Fruit fly (Drosophila melanogaster) whole organism, wandering third instar larva: ENCODE results near the gene Inx3.

Experiments
- Abd-B ChIP-seq: fragments of >200 bp; optimal IDR thresholded peaks from 2 replicates; lab custom pipeline; 2017; ENCODE audit warnings: missing biosample characterization, missing genetic modification characterization
- CrebA ChIP-seq: fragments of 200-800 bp; sonication (Bioruptor generic); optimal IDR thresholded peaks from 2 replicates; lab custom pipeline; 2016; ENCODE audit warnings: missing biosample characterization, mild to moderate bottlenecking, missing genetic modification characterization, borderline replicate concordance
- Dfd ChIP-seq: fragments of >200 bp; optimal IDR thresholded peaks from 2 replicates; lab custom pipeline; 2017; ENCODE audit warnings: missing biosample characterization, missing genetic modification characterization
- Dif ChIP-seq: fragments of 200-275, 200-300 bp; sonication (Bioruptor generic); optimal IDR thresholded peaks from 2 replicates; lab custom pipeline; 2018; ENCODE audit warnings: missing biosample characterization, missing genetic modification characterization; ENCODE audit not compliant: partially characterized antibody
- HLH106 ChIP-seq: fragments of 200-800 bp; optimal IDR thresholded peaks from 3 replicates; lab custom pipeline; 2019; ENCODE audit warnings: missing biosample characterization, mild to moderate bottlenecking, missing genetic modification characterization, moderate library complexity
- Hnf4 ChIP-seq: fragments of 200-800 bp; sonication (Bioruptor generic); optimal IDR thresholded peaks from 2 replicates; lab custom pipeline; 2016; ENCODE audit warnings: missing biosample characterization, mild to moderate bottlenecking, missing genetic modification characterization
- Hr78 ChIP-seq: fragments of >200 bp; optimal IDR thresholded peaks from 2 replicates; lab custom pipeline; 2017; ENCODE audit warnings: missing biosample characterization, missing genetic modification characterization
- Mio ChIP-seq: sonication (Bioruptor generic); optimal IDR thresholded peaks from 2 replicates; lab custom pipeline; 2016; ENCODE audit warnings: missing biosample characterization, missing genetic modification characterization
- Myc ChIP-seq: fragments of >200 bp; optimal IDR thresholded peaks from 2 replicates; lab custom pipeline; 2017
- N ChIP-seq: fragments of >200 bp; optimal IDR thresholded peaks from 2 replicates; lab custom pipeline; 2018; ENCODE audit warnings: missing biosample characterization, missing external identifiers, missing genetic modification characterization
- OdsH ChIP-seq: fragments of 200-800 bp; sonication (Bioruptor generic); optimal IDR thresholded peaks from 2 replicates; lab custom pipeline; 2016; ENCODE audit warnings: missing biosample characterization, mild to moderate bottlenecking, missing genetic modification characterization
- Vsx2 ChIP-seq: fragments of 200-300, 225-300 bp; sonication (Bioruptor generic); optimal IDR thresholded peaks from 2 replicates; lab custom pipeline; 2018; ENCODE audit warnings: missing biosample characterization, missing genetic modification characterization; ENCODE audit not compliant: partially characterized antibody
- brk ChIP-seq: fragments of 200-800 bp; sonication (Bioruptor generic); optimal IDR thresholded peaks from 2 replicates; lab custom pipeline; 2016; ENCODE audit warnings: missing biosample characterization, mild to moderate bottlenecking, missing genetic modification characterization
- dmrt93B ChIP-seq: fragments of 200-800 bp; sonication (Bioruptor generic); optimal IDR thresholded peaks from 2 replicates; lab custom pipeline; 2018; ENCODE audit warnings: missing biosample characterization, mild to moderate bottlenecking, missing genetic modification characterization
- foxo ChIP-seq, 2 experiments: fragments of 200-800 bp; sonication (Bioruptor generic); optimal IDR thresholded peaks; 2 replicates in 1 of 2; 3 replicates in 1 of 2; lab custom pipeline; 2016 to 2017; ENCODE audit warnings: missing biosample characterization in 2 of 2, missing genetic modification characterization in 2 of 2
- fru ChIP-seq: fragments of 200-800 bp; sonication (Bioruptor generic); optimal IDR thresholded peaks from 3 replicates; lab custom pipeline; 2016; ENCODE audit warnings: missing biosample characterization, mild to moderate bottlenecking, missing genetic modification characterization
- h ChIP-seq: fragments of 200-800 bp; sonication (Bioruptor generic); optimal IDR thresholded peaks from 3 replicates; lab custom pipeline; 2016; ENCODE audit warnings: missing biosample characterization, mild to moderate bottlenecking, missing genetic modification characterization
- jim ChIP-seq: fragments of 175-275, 200-325 bp; sonication (Bioruptor generic); optimal IDR thresholded peaks from 2 replicates; lab custom pipeline; 2016; ENCODE audit warnings: missing biosample characterization, mild to moderate bottlenecking, missing genetic modification characterization
- lola ChIP-seq: fragments of >200 bp; optimal IDR thresholded peaks from 2 replicates; lab custom pipeline; 2017; ENCODE audit warnings: missing biosample characterization, missing genetic modification characterization
- pan ChIP-seq: fragments of >200 bp; optimal IDR thresholded peaks from 2 replicates; lab custom pipeline; 2017
- rgr ChIP-seq: fragments of 200-800 bp; sonication (Bioruptor generic); optimal IDR thresholded peaks from 3 replicates; lab custom pipeline; 2016; ENCODE audit warnings: missing biosample characterization, mild to moderate bottlenecking, missing genetic modification characterization
- usp ChIP-seq: fragments of >200 bp; optimal IDR thresholded peaks from 2 replicates; lab custom pipeline; 2017; ENCODE audit warnings: missing biosample characterization, missing genetic modification characterization
- woc ChIP-seq: sonication (Bioruptor generic); optimal IDR thresholded peaks from 2 replicates; lab custom pipeline; 2016; ENCODE audit warnings: missing biosample characterization, mild to moderate bottlenecking, missing genetic modification characterization

Gene Inx3

dm6 chr3R:28810942-28811676 is 48.2 kb downstream of the Inx3 start, which contains the start of gene wdn:
Gene wdn, minus strand, starts transcription at chr3R:28811337.
- no peak for TF ChIP-seq dmrt93B (GFP tag; lab: Kevin White, UChicago)
- TF ChIP-seq HLH106 (tag; lab: Kevin White, UChicago) = peak; percentile 6
- TF ChIP-seq lola (GFP tag; lab: Kevin White, UChicago) = no peak
- no peak for TF ChIP-seq foxo (GFP tag; optimal IDR thresholded peaks at IDR 0.05; lab: Kevin White, UChicago)
- no peak for TF ChIP-seq Hnf4
- no peak for TF ChIP-seq pan (lab: Kevin White, UChicago)
- no peak for TF ChIP-seq brk (GFP tag; lab: Kevin White, UChicago)
- TF ChIP-seq h (GFP tag; lab: Kevin White, UChicago) = no peak
- TF ChIP-seq N = no peak
- TF ChIP-seq Dfd = no peak
- TF ChIP-seq Dif (GFP tag; lab: Kevin White, UChicago) = no peak
- TF ChIP-seq Abd-B (GFP tag; lab: Kevin White, UChicago) = no peak
- no peak for TF ChIP-seq OdsH (GFP tag; lab: Kevin White, UChicago)
- TF ChIP-seq woc (GFP tag; lab: Kevin White, UChicago) = peak; percentile 43
- peak; percentile 95 for TF ChIP-seq Myc (lab: Kevin White, UChicago)
- no peak for TF ChIP-seq jim (GFP tag; lab: Kevin White, UChicago)
- no peak for TF ChIP-seq usp (GFP tag; lab: Kevin White, UChicago)
- TF ChIP-seq Hr78 = no peak
- TF ChIP-seq rgr = no peak
- TF ChIP-seq Vsx2 = no peak

- TF ChIP-seq Mio = no peak
- no peak for TF ChIP-seq h (GFP tag; lab: Kevin White, UChicago)
- no peak for TF ChIP-seq woc (GFP tag; lab: Kevin White, UChicago)
Observed at dm6 chr3R:28806402-28806801, 52.9 kb downstream of the Inx3 start, which contains the start of gene CheB98a. Gene CheB98a, plus strand, starts transcription at chr3R:28806702.

dm6 chr3R:28805164-28805563 is 54.1 kb downstream of the Inx3 start:
- TF ChIP-seq fru (peak; percentile 26), CrebA (GFP tag; lab: Kevin White, UChicago) (no peak), foxo (GFP tag; optimal IDR thresholded peaks at IDR 0.05; lab: Kevin White, UChicago) (no peak), woc (GFP tag; lab: Kevin White, UChicago) (no peak)
